Worm (Caenorhabditis elegans): ENCODE data around the gene fbxl-1.
A peak's percentile ranks its signal among the peaks of the same experiment; 100 is the strongest.

fbxl-1 gene

DNA sequence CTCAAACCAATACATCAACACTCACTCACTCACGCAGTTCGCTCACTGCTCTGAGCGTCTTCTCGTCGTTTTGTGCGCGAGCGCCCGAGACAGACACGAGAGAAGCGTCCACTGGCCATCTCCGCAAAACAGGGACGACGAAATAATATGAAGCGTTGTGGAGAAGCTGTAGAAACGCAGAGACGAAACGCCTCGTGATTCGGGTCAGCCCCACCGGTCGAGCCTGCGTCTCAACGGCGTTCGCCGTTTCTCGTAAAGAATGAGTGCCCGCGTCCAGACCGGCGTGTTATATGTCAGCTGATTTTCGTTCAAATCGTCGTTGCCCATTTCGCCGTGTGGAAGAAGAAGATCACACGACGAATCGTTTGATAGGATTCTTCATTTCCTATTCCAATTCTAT is at the start of gene fbxl-1:
TSS of gene fbxl-1 (plus strand) at position 320 of the 400 bp plus-strand sequence.
- TF ChIP-seq unc-120 (tag; optimal IDR thresholded peaks at IDR 0.05; ENCODE audit: poor library complexity, severe bottlenecking): peak; percentile 71
- no peak for TF ChIP-seq M03D4.4 (tag; optimal IDR thresholded peaks at IDR 0.05)
- peak; percentile 35 for TF ChIP-seq mls-2 (tag; optimal IDR thresholded peaks at IDR 0.05)
- peak; percentile 33 for TF ChIP-seq ham-2 (GFP tag; optimal IDR thresholded peaks at IDR 0.05)
- TF ChIP-seq drap-1 (GFP tag; optimal IDR thresholded peaks at IDR 0.05): peak; percentile 34
- TF ChIP-seq flh-1 (GFP tag; optimal IDR thresholded peaks at IDR 0.05): no peak

DNA sequence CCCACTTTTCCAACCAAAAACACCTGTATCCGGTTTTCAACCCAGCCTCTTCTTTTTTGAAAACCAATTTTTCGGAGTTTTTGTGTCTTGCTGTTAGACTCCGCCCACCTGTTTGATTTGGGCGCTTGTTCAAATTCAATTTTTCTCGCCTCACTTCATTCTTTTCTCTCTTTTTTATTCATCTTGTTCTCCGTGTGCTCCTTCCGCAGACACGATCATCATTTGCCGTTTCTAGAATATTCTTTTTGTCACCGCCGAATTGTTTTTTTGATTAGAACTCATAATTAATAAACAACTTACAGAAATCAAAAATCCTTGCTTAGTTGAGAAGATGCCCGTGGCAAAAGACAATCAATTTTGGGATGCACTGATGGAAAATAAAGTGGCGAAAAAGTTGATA is 48.7 kb upstream of the fbxl-1 start, which contains the start of gene C50C3.5:
TSS of gene C50C3.5 (plus strand) at position 301 of the 400 bp plus-strand sequence.
- TF ChIP-seq unc-39 (tag; optimal IDR thresholded peaks at IDR 0.05): no peak
- TF ChIP-seq lin-13 (tag; optimal IDR thresholded peaks at IDR 0.05): no peak
- no peak for TF ChIP-seq mab-5 (tag; optimal IDR thresholded peaks at IDR 0.05)
- no peak for TF ChIP-seq nhr-2 (tag; optimal IDR thresholded peaks at IDR 0.05)
- no peak for TF ChIP-seq ham-2 (GFP tag; optimal IDR thresholded peaks at IDR 0.05)
- TF ChIP-seq nhr-237 (tag; optimal IDR thresholded peaks at IDR 0.05): no peak
- no peak for TF ChIP-seq elt-3 (tag; optimal IDR thresholded peaks at IDR 0.05)

DNA sequence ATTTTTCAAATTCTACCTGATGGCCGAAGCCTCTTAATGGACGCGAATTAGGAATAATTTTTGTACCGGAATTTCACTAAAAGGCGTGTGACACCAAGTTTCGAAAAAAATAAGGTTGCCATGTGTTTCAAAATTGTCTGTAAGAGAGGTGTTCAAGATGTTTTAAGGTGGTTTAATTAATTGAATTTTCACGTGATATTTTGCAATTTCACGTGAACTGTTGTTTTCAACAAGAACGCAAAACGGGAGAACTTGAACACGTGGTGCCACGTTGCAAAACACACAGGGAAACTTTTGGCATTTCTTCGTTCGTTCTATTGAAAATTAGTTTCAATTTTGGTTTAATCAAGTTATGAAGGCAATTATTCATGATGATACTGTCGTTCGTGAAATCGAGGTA is 46.0 kb upstream of the fbxl-1 start, which contains the start of gene spc-2:
TSS of gene spc-2 (plus strand) at position 301 of the 400 bp plus-strand sequence.
- no peak for TF ChIP-seq nhr-2 (tag; optimal IDR thresholded peaks at IDR 0.05)
- TF ChIP-seq zip-8 (tag; optimal IDR thresholded peaks at IDR 0.05): no peak
- TF ChIP-seq mep-1 (tag; optimal IDR thresholded peaks at IDR 0.05): no peak
- no peak for TF ChIP-seq blmp-1 (tag; optimal IDR thresholded peaks at IDR 0.05)
- TF ChIP-seq flh-1 (GFP tag; optimal IDR thresholded peaks at IDR 0.05): no peak
- TF ChIP-seq nhr-12 (tag; optimal IDR thresholded peaks at IDR 0.05): no peak
- no peak for TF ChIP-seq mab-5 (tag; optimal IDR thresholded peaks at IDR 0.05)
- TF ChIP-seq nhr-28 (tag; optimal IDR thresholded peaks at IDR 0.05): no peak
- TF ChIP-seq unc-62 (GFP tag; optimal IDR thresholded peaks at IDR 0.05): no peak
- no peak for TF ChIP-seq lin-13 (tag; optimal IDR thresholded peaks at IDR 0.05)
- TF ChIP-seq unc-120 (tag; optimal IDR thresholded peaks at IDR 0.05; ENCODE audit: poor library complexity, severe bottlenecking): no peak
- no peak for TF ChIP-seq snpc-4 (tag; optimal IDR thresholded peaks at IDR 0.05)
- no peak for TF ChIP-seq ham-2 (GFP tag; optimal IDR thresholded peaks at IDR 0.05)
- no peak for TF ChIP-seq cnd-1 (tag; optimal IDR thresholded peaks at IDR 0.05)

DNA sequence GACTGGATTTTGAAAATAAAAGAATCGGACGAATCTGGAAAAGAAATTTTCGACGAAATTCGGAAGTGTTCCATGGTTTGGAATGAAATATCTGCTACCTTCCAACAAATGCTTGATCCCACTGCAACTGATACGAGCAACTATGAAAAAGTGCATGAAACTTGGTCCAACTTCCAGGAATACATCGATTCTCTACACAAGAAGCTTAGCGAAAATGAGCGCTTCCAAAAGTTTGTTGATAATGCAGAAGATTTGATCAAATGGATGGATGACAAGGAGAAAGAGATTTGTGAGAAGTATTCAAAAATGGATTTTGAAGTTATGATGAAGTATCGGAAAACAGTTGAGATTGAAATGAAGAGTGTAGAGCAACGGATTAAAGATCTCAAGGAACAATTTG is 45.1 kb upstream of the fbxl-1 start:
- TF ChIP-seq mep-1 (tag; optimal IDR thresholded peaks at IDR 0.05): no peak

DNA sequence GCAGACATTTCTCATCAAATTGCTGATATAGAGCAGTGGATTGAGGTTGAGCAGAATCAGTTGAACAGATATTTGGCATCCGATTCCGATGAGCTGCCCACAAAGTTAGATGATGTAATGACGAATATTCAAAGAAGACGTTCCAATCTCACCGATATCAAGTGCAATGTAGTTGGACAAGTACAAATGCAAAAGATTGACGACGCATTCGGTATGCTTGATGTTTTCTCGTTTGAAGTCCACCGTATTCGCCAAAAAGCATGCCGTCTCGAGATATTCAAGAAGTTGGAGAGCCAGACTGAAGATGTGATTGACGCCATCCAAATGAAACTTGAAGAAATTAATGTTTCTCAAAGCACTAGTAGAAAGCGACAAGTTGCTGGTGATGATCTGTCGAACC is 42.5 kb upstream of the fbxl-1 start:
- TF ChIP-seq mab-5 (tag; optimal IDR thresholded peaks at IDR 0.05) (no peak), ceh-43 (GFP tag; optimal IDR thresholded peaks at IDR 0.05) (no peak), pha-4 (tag; optimal IDR thresholded peaks at IDR 0.05) (no peak), lin-32 (GFP tag; optimal IDR thresholded peaks at IDR 0.05) (no peak), flh-1 (GFP tag; optimal IDR thresholded peaks at IDR 0.05) (no peak), elt-1 (tag; optimal IDR thresholded peaks at IDR 0.05; ENCODE audit: borderline replicate concordance, insufficient read depth) (no peak), elt-3 (tag; optimal IDR thresholded peaks at IDR 0.05) (no peak), unc-62 (GFP tag; optimal IDR thresholded peaks at IDR 0.05) (no peak)

DNA sequence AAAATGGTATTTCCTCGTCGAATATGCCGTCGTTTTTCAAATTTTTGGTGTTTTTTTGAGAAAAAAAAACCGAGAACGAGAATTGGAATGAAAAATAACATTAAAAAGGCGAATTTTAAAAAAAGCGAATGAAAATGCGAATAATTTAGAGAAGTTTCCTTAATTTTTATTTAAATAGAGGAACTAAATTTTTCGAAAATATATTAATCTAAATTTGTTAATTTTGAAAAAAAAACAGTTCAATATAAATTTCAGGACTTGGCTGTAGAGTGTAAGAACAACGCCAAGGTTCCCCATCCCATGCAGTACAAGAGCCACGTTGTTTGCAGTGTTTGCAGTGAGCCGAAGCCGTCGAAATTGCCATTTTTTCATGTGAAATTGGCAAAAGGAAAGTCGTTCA is 37.1 kb upstream of the fbxl-1 start, which contains the start of gene C50C3.19:
TSS of gene C50C3.19 (plus strand) at position 301 of the 400 bp plus-strand sequence.
- no peak for TF ChIP-seq cnd-1 (tag; optimal IDR thresholded peaks at IDR 0.05)
- TF ChIP-seq lin-32 (GFP tag; optimal IDR thresholded peaks at IDR 0.05): no peak
- TF ChIP-seq ham-2 (GFP tag; optimal IDR thresholded peaks at IDR 0.05): no peak
- no peak for TF ChIP-seq ceh-39 (tag; optimal IDR thresholded peaks at IDR 0.05)
- TF ChIP-seq elt-3 (tag; optimal IDR thresholded peaks at IDR 0.05): no peak
- no peak for TF ChIP-seq pha-4 (tag; optimal IDR thresholded peaks at IDR 0.05)
- TF ChIP-seq mab-5 (tag; optimal IDR thresholded peaks at IDR 0.05): no peak
- no peak for TF ChIP-seq hlh-1 (tag; optimal IDR thresholded peaks at IDR 0.05)
- TF ChIP-seq tbx-8 (GFP tag; optimal IDR thresholded peaks at IDR 0.05): no peak
- no peak for TF ChIP-seq unc-120 (tag; optimal IDR thresholded peaks at IDR 0.05; ENCODE audit: poor library complexity, severe bottlenecking)
- TF ChIP-seq blmp-1 (tag; optimal IDR thresholded peaks at IDR 0.05): no peak
- no peak for TF ChIP-seq flh-1 (GFP tag; optimal IDR thresholded peaks at IDR 0.05)
- no peak for TF ChIP-seq mls-2 (tag; optimal IDR thresholded peaks at IDR 0.05)
- TF ChIP-seq drap-1 (GFP tag; optimal IDR thresholded peaks at IDR 0.05): no peak
- TF ChIP-seq ceh-83 (GFP tag; optimal IDR thresholded peaks at IDR 0.05): no peak
- TF ChIP-seq nhr-12 (tag; optimal IDR thresholded peaks at IDR 0.05): no peak
- TF ChIP-seq mep-1 (tag; optimal IDR thresholded peaks at IDR 0.05): no peak
- no peak for TF ChIP-seq ztf-11 (tag; optimal IDR thresholded peaks at IDR 0.05)
